Fruit fly (Drosophila melanogaster): ENCODE measurements around the gene CG4116.

Gene CG4116

dm6 chrX:3025510-3026216 is 41.7 kb downstream of the CG4116 start (continued):
- TF ChIP-seq ro (GFP tag; IDR thresholded peaks at IDR 0.05) (peak; percentile 18; the same call in 1 of the 2 replicates), ara (GFP tag; IDR thresholded peaks at IDR 0.05) (peak; percentile 13; the same call in 1 of the 2 replicates), ERR (GFP tag; optimal IDR thresholded peaks at IDR 0.05) (peak; percentile 20), fru (optimal IDR thresholded peaks at IDR 0.05) (no peak), CTCF (GFP tag; optimal IDR thresholded peaks at IDR 0.05) (no peak), Sox100B (GFP tag; optimal IDR thresholded peaks at IDR 0.05) (no peak), kah (GFP tag; optimal IDR thresholded peaks at IDR 0.05) (no peak), CG13296 (GFP tag; optimal IDR thresholded peaks at IDR 0.05) (no peak), CG31441 (GFP tag; IDR thresholded peaks at IDR 0.05) (peak; percentile 68), CG1792 (GFP tag; optimal IDR thresholded peaks at IDR 0.05) (peak; percentile 22), mam (GFP tag; optimal IDR thresholded peaks at IDR 0.05) (peak; percentile 67), klu (GFP tag; IDR thresholded peaks at IDR 0.05) (peak; percentile 30; the same call in 1 of the 2 replicates), CG16815 (GFP tag; optimal IDR thresholded peaks at IDR 0.05) (peak; percentile 1), CG30020 (tag; optimal IDR thresholded peaks at IDR 0.05) (no peak), tin (GFP tag; optimal IDR thresholded peaks at IDR 0.05) (peak; percentile 42), CG12219 (GFP tag; optimal IDR thresholded peaks at IDR 0.05) (peak; percentile 52), CG14050 (GFP tag; IDR thresholded peaks at IDR 0.05) (no peak), Usf (GFP tag; optimal IDR thresholded peaks at IDR 0.05) (no peak), Trl (optimal IDR thresholded peaks at IDR 0.05) (no peak), Trl (GFP tag; optimal IDR thresholded peaks at IDR 0.05) (peak; percentile 78), CG9609 (GFP tag; optimal IDR thresholded peaks at IDR 0.05) (peak; percentile 41), CG2116 (GFP tag; optimal IDR thresholded peaks at IDR 0.05) (no peak), Dp (GFP tag; optimal IDR thresholded peaks at IDR 0.05) (no peak), lab (GFP tag; optimal IDR thresholded peaks at IDR 0.05) (peak; percentile 67), CG1647 (GFP tag; optimal IDR thresholded peaks at IDR 0.05) (peak; percentile 34), Drgx (GFP tag; IDR thresholded peaks at IDR 0.05) (peak; percentile 29; the same call in 1 of the 2 replicates), D19B (GFP tag; optimal IDR thresholded peaks at IDR 0.05) (peak; percentile 34), nerfin-2 (GFP tag; IDR thresholded peaks at IDR 0.05; ENCODE audit: partially characterized antibody) (no peak), CG17612 (GFP tag; IDR thresholded peaks at IDR 0.05) (no peak), Rfx (GFP tag; IDR thresholded peaks at IDR 0.05) (peak; percentile 74), CG11456 (GFP tag; IDR thresholded peaks at IDR 0.05) (no peak), ind (GFP tag; optimal IDR thresholded peaks at IDR 0.05) (peak; percentile 55), CG12769 (tag; optimal IDR thresholded peaks at IDR 0.05) (peak; percentile 71), CG31388 (GFP tag; optimal IDR thresholded peaks at IDR 0.05) (no peak), Ets97D (GFP tag; optimal IDR thresholded peaks at IDR 0.05) (no peak), tna (GFP tag; IDR thresholded peaks at IDR 0.05; ENCODE audit: partially characterized antibody) (no peak), seq (GFP tag; IDR thresholded peaks at IDR 0.05) (peak; percentile 57), cato (GFP tag; optimal IDR thresholded peaks at IDR 0.05; ENCODE audit: borderline replicate concordance) (no peak), NC2α (GFP tag; optimal IDR thresholded peaks at IDR 0.05) (peak; percentile 8), CG6175 (GFP tag; IDR thresholded peaks at IDR 0.05) (peak; percentile 48; the same call in 1 of the 3 replicates), CG33557 (GFP tag; optimal IDR thresholded peaks at IDR 0.05) (no peak), mld (GFP tag; IDR thresholded peaks at IDR 0.05; ENCODE audit: partially characterized antibody) (no peak), pita (GFP tag; optimal IDR thresholded peaks at IDR 0.05) (no peak), insv (GFP tag; optimal IDR thresholded peaks at IDR 0.05) (no peak), C15 (GFP tag; IDR thresholded peaks at IDR 0.05) (no peak; the same call in 2 of the 3 replicates), CG7372 (GFP tag; IDR thresholded peaks at IDR 0.05) (no peak), Sry-δ (GFP tag; optimal IDR thresholded peaks at IDR 0.05) (peak; percentile 19), ato (GFP tag; IDR thresholded peaks at IDR 0.05; ENCODE audit: partially characterized antibody) (no peak), CG32772 (GFP tag; IDR thresholded peaks at IDR 0.05) (peak; percentile 68), schlank (tag; optimal IDR thresholded peaks at IDR 0.05) (no peak), crol (GFP tag; IDR thresholded peaks at IDR 0.05) (no peak), Taf1 (GFP tag; IDR thresholded peaks at IDR 0.05) (no peak)
